Fruit fly (Drosophila melanogaster) whole organism: ENCODE results near the gene Eato.

Experiments used
- CG8478 ChIP-seq: fragments of >200 bp; optimal IDR thresholded peaks from 2 replicates; lab custom pipeline; 2018; ENCODE audit warnings: inconsistent platforms
- Dll ChIP-seq: fragments of >200 bp; optimal IDR thresholded peaks from 2 replicates; lab custom pipeline; 2017
- EcR ChIP-seq, 2 experiments: fragments of >200 bp; optimal IDR thresholded peaks; 2 replicates each; lab custom pipeline; 2017; ENCODE audit warnings: missing biosample characterization in 2 of 2, missing genetic modification characterization in 2 of 2, missing genetic modification reagents in 2 of 2
- pan ChIP-seq: fragments of >200 bp; optimal IDR thresholded peaks from 2 replicates; lab custom pipeline; 2017
- psq ChIP-seq: fragments of >200 bp; optimal IDR thresholded peaks from 2 replicates; lab custom pipeline; 2017
- usp ChIP-seq: fragments of >200 bp; optimal IDR thresholded peaks from 2 replicates; lab custom pipeline; 2017; ENCODE audit warnings: missing biosample characterization, missing genetic modification characterization, mixed read lengths

Eato gene

DNA sequence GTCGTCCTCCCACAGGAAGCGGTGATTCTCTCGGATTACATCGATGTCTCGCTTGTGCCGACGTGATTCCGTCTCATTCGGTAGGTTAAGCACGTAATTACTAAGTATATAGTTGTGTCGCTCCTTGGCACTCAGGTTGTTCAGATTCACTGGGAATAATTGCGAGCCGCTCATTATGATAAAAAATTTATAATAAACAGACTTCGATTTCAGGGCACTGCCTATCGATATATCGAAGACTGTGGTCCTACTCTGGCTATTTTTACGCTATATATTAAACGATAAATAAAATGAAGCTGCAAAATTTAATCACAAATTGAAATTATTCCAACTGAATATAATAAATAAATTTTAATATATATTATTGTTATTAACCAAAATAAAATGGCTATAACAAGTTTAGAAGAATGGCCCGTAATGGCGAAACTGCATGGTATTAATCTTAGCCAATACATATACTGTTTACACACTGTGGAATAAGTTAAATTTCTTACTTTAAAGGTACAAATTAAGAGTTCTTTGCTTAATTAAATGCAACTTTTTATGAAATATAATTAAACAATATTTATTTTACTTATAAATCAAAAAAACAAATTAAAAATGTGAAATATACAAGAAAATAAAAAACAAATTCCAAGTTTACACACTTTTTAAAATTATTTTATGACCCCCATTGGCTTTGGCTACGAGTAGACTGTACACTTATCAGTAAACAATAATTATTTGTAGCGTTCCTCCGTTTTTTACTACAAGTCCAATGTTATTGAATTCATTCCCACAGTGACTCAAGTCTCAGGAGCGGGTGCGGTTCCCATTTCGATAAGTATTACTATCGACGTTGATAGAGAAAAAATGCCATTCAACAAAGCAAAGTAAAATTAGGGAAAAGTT, at the start of gene Eato:
Gene Eato (plus strand): TSS at position 821 of the 891 bp plus-strand sequence.
- TF ChIP-seq CG8478 (lab: Kevin White, UChicago) (no peak), usp (GFP tag; lab: Kevin White, UChicago) (no peak)

DNA sequence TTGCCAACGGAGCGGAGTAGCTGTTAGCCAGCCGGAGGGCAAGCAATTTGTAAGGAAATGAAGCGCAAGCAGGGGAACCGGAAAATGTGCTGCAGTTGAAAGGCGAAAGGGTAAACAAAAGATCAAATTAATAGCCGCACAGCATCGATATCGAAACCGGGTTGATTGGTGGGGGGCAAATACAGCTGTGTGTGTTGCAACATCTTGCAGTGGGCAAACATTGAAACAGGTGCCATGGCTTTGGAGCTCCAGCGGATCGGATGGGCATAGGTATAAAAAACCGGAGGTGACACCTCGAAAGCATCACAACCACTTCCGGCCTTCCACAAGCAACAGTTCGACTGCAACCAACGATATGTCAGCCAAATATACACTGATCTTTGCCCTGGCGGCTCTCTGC, 48.0 kb upstream of the Eato start, which contains the start of gene nur:
Gene nur (plus strand): TSS at position 301 of the 400 bp plus-strand sequence.
- TF ChIP-seq Dll (no peak), usp (GFP tag; lab: Kevin White, UChicago) (no peak), CG8478 (lab: Kevin White, UChicago) (no peak), pan (lab: Kevin White, UChicago) (no peak), psq (lab: Kevin White, UChicago) (no peak), EcR (GFP tag; optimal IDR thresholded peaks at IDR 0.05; lab: Kevin White, UChicago) (no peak)

DNA sequence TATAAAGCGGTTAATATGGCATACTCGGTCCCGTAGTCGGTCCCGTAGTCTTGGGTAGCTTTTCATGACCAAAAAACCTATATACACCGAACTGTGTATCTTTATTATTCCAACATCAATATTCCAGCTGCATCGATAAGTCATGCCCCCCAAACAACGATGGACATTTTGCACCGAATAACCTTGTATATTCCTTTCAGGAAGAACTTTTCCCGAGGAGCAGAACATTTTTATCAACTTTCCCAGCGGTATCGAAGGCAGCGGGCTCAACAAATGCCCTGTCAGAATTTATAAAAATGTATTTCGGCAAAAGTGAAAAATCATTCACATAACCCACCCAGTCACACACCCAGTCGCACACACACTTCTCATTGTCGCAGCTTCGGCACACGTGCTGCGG, 37.2 kb upstream of the Eato start, which contains the start of gene TM9SF4:
Gene TM9SF4 (plus strand): TSS at position 301 of the 400 bp plus-strand sequence.
- TF ChIP-seq psq (lab: Kevin White, UChicago) (no peak), CG8478 (lab: Kevin White, UChicago) (no peak), EcR (GFP tag; optimal IDR thresholded peaks at IDR 0.05; lab: Kevin White, UChicago) (no peak), usp (GFP tag; lab: Kevin White, UChicago) (no peak), pan (lab: Kevin White, UChicago) (no peak), Dll (no peak)

DNA sequence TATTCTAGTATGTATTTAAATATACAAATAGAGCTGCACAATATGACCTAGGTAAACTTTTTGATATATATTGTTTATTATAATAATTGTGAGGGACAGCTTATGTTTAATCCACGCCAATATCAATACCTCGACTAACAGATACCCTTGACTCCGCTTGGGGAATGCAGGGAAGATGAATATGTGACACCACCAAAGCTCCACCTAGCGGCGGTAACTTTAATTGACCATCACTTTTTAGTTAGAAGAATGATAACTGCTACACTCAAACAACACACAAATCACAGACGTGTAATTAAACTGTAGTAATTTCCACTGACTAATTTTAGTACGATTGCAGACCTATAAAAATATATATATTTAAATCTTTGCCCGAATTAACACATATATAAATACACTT, 20.7 kb upstream of the Eato start:
- TF ChIP-seq EcR (GFP tag; optimal IDR thresholded peaks at IDR 0.05; lab: Kevin White, UChicago), result no peak
- no peak for TF ChIP-seq psq (lab: Kevin White, UChicago)
- no peak for TF ChIP-seq usp (GFP tag; lab: Kevin White, UChicago)
- no peak for TF ChIP-seq Dll
- no peak for TF ChIP-seq CG8478 (lab: Kevin White, UChicago)
- TF ChIP-seq pan (lab: Kevin White, UChicago), result no peak

DNA sequence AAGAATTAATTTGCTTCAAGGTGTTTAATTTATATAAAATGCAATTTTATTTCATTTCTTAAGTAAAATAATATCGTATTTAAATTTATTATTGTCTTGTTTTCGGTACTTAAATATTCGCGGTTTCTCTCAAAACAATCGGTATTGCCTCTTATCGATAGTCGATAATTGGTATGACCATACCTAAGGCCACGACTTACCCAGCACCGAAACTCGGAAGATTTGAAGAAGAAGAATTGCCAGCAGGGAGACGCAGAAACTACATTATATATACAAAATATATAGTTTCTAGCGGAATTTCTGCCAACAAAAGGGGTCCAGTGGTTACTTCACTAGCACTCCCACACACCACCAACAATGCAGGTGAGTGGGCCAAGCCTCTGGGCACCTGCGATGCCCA, 13.0 kb upstream of the Eato start:
- TF ChIP-seq EcR (GFP tag; optimal IDR thresholded peaks at IDR 0.05; lab: Kevin White, UChicago) (no peak), Dll (no peak), usp (GFP tag; lab: Kevin White, UChicago) (no peak), pan (lab: Kevin White, UChicago) (no peak), CG8478 (lab: Kevin White, UChicago) (no peak)

DNA sequence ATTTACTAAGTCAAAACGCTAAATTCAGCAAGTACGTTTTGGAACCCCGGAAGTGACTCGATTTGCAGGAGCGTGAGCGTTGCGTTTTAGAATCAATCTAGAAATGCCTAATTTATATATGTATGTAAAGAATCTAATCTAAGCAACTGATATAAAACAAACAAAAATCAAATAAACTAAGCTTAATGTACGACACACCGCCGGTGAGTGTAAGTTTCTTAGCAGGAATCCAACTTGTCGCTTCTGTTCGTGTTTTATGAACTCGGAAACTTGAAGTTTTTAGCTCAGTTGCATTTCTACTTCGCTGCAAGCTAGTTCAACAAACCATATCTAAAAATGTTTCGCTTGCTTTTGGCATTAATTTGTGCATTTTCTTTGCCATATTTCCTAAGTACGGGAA, 10.2 kb upstream of the Eato start, which contains the start of gene CG43376:
Gene CG43376 (plus strand): TSS at position 301 of the 400 bp plus-strand sequence.
- TF ChIP-seq EcR (GFP tag; optimal IDR thresholded peaks at IDR 0.05; lab: Kevin White, UChicago) (no peak), Dll (no peak), usp (GFP tag; lab: Kevin White, UChicago) (no peak), psq (lab: Kevin White, UChicago) (no peak), CG8478 (lab: Kevin White, UChicago) (no peak)

DNA sequence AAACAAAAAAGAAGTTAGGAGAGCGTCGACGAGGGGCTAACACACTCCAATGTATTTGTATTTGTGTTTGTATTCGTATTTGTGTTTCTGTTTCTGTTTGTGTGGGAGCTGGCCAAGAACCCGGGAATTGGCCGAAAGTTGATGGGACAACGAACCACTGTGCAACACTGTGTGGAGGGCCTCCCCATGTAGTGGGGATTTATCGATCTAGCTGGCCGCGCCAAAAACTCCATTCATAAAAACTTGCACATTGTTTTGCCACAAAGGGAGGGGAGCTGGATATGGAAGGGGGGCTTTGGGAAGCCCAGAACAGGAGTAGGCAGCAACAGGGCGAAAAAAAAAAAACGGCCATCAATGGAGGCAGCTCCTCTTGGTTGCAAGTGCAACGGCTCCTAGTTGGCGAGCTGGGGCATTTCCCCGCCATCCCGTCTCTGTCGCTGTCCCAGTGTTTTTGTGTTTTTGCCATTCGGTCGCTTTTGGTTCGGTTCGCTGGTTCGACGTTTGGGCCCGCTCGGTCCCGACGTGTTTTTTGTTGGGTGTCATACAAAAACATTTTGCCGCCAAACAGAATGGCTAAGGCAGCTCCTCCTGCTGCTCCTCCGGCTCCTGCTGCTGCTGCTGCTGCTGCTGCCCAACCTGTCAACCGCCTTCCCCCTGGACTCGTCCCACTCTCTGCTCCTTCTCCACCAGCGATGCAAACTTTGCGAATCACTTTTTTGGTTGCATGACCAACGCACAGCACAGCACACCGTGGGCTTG, 6.8 kb upstream of the Eato start:
- no peak for TF ChIP-seq psq (lab: Kevin White, UChicago)
- no peak for TF ChIP-seq pan (lab: Kevin White, UChicago)
- no peak for TF ChIP-seq usp (GFP tag; lab: Kevin White, UChicago)
- TF ChIP-seq Dll, result no peak
- no peak for TF ChIP-seq CG8478 (lab: Kevin White, UChicago)
- no peak for TF ChIP-seq EcR (GFP tag; optimal IDR thresholded peaks at IDR 0.05; lab: Kevin White, UChicago)

DNA sequence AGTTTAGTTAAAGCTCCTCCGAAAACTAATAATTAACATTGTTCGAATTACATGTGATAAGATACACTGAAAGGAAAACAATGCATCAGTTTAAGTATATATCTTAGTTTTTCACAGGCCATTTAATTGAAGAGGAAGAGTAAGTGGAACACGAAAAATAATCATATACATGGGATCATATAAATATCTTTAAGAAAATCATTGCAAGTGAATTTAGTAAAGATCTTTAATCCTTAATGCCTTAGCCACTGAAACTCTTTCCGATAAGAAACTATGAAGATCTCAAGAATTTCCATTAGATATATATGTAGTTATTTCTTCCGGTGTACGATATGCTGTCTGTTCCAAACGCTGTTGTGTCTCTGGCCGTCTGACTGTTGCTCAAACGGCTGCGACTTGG, 5.2 kb upstream of the Eato start:
- no peak for TF ChIP-seq pan (lab: Kevin White, UChicago)
- TF ChIP-seq CG8478 (lab: Kevin White, UChicago), result no peak
- TF ChIP-seq Dll, result no peak
- no peak for TF ChIP-seq psq (lab: Kevin White, UChicago)
- TF ChIP-seq EcR (GFP tag; optimal IDR thresholded peaks at IDR 0.05; lab: Kevin White, UChicago), result no peak
- no peak for TF ChIP-seq usp (GFP tag; lab: Kevin White, UChicago)

DNA sequence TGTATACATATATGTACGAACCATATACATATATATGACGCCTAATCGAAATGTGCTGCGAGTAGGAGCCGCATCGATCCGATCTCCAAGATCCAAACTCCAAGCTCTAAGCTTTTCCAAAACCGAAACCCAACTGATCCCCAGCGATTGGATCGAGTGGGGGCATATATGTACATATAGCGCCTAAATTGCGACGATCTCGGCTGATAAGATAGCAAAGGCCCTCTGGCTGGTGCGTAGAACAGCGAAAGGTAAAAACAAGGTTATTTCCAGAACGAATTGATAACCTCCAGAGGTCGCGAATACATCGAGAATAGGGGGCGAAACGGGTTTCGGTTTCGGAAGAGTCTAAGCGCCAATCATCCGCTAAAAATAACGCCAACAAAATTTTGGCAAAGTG, 4.7 kb upstream of the Eato start:
- TF ChIP-seq pan (lab: Kevin White, UChicago) (no peak), CG8478 (lab: Kevin White, UChicago) (no peak)

DNA sequence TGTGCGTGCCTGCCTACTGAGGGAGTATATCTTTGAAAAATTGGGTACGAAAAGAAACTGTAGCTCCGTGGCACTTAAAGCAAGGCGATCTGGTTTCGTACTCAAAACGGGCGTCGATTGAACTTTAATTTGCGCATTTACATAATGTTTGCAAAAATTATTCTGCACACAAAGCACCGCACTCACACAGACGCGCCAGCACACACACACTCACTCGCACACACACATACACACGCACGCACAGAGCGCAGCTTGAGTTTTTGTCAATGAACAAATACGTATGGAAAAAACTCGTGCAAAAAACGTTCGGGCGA, 4.1 kb upstream of the Eato start:
- no peak for TF ChIP-seq pan (lab: Kevin White, UChicago)
- no peak for TF ChIP-seq psq (lab: Kevin White, UChicago)
- TF ChIP-seq EcR (GFP tag; optimal IDR thresholded peaks at IDR 0.05; lab: Kevin White, UChicago), result no peak
- TF ChIP-seq CG8478 (lab: Kevin White, UChicago), result no peak
- no peak for TF ChIP-seq Dll

DNA sequence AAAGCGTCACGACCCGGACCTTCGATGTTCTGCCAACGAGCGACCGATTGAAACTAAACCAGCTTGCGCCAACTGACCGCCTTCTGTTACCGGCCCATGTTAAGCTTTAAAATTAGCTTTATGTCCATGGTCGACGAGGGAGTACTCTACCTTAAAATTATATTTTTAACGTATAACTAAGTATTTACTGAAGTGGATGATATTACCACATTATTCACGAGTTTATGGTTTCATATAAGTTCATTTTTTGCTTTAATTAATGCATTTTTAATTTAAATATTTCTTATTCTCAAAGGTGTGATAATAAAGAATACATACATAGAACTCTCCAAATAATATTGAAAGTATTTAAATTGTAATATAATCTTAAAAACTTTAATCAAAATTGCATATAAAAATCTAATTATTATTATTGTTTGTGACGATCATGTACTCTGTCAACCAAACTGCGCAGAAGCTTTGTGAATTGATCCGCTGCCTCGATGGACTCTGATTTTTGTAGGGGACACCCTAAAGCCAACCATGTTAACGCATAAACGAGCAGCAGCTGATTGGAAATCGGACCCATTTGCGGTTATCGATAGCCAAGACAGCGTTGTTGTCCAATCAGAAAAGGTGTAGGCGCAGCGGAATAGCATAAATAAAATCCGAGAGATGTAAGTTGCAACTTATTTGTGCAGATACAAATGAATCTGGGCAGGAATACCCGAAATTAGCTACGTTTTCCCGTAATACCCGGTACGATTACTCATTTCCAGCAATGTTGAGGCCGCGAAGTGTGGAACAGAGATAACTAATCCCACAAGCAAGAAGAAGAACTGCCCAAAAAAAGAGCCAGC, 3.6 kb upstream of the Eato start, which contains the start of the genes CG9008 and p38b:
Gene CG9008 (minus strand): TSS at position 57 of the 839 bp plus-strand sequence.
Gene p38b (plus strand): TSS at position 581 of the 839 bp plus-strand sequence.
- TF ChIP-seq Dll, result no peak
- TF ChIP-seq usp (GFP tag; lab: Kevin White, UChicago), result no peak
- TF ChIP-seq pan (lab: Kevin White, UChicago), result no peak
- TF ChIP-seq EcR (GFP tag; optimal IDR thresholded peaks at IDR 0.05; lab: Kevin White, UChicago), result no peak
- no peak for TF ChIP-seq CG8478 (lab: Kevin White, UChicago)
